Fruit fly (Drosophila melanogaster) S2 (cell line): Measurements from ENCODE around the gene CG44437.

ENCODE experiments used
- CG8478 ChIP-seq: fragments of >200 bp; optimal IDR thresholded peaks from 2 replicates; lab custom pipeline; 2018
- CTCF ChIP-seq, 2 experiments: fragments of >200 bp; optimal IDR thresholded peaks; 2 replicates each; lab custom pipeline; 2018

The CG44437 gene

dm6 chrX:13202162-13202561, at the start of gene CG44437:
Gene CG44437 (minus strand): TSS chrX:13202262.
- TF ChIP-seq CTCF (optimal IDR thresholded peaks at IDR 0.05; lab: Kevin White, UChicago), result no peak
- TF ChIP-seq CG8478 (lab: Kevin White, UChicago), result no peak

DNA sequence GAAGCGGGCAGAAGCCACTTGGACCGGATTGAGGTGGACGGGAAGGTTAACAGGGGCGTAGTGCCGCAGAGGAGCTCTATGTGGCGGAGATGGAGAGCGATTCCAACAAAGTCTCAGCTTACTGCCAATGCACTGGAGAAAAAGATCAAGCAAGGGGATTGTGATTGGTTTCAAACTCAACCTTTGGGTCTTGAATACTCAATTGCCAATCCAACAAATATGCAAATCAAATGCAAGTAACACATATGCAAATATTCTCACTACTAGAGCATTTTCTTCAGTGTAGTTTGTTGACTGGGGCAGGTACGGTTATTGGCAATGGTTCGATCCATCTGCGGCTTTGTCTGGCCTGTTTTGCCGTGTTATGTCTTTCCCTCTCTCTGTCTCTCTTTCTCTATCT, 49.2 kb upstream of the CG44437 start:
- TF ChIP-seq CTCF (optimal IDR thresholded peaks at IDR 0.05; lab: Kevin White, UChicago), result no peak
- no peak for TF ChIP-seq CG8478 (lab: Kevin White, UChicago)

dm6 chrX:13249732-13250395, 47.8 kb upstream of the CG44437 start:
- TF ChIP-seq CTCF (optimal IDR thresholded peaks at IDR 0.05; lab: Kevin White, UChicago) (no peak), CG8478 (lab: Kevin White, UChicago) (no peak)

DNA sequence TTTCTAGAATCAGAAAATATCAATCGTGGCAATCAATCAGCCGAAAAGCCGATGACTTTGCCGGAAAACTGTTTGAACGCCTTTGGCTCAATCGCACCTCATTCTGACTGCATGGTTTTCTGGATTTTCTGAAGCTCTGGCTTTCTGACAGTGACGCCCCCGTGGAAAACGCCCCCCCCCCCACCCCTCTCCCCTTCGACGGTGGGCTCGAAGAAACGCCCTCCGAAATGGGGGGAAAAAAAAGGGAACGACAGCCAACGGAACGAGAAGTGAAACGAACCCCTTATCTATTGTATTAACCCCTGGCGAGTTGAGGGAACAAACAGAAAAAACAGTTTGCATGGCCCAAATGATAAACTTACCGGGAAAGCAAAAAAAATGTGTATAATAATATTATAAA, 46.5 kb upstream of the CG44437 start:
- TF ChIP-seq CTCF (optimal IDR thresholded peaks at IDR 0.05; lab: Kevin White, UChicago), result no peak
- no peak for TF ChIP-seq CG8478 (lab: Kevin White, UChicago)

DNA sequence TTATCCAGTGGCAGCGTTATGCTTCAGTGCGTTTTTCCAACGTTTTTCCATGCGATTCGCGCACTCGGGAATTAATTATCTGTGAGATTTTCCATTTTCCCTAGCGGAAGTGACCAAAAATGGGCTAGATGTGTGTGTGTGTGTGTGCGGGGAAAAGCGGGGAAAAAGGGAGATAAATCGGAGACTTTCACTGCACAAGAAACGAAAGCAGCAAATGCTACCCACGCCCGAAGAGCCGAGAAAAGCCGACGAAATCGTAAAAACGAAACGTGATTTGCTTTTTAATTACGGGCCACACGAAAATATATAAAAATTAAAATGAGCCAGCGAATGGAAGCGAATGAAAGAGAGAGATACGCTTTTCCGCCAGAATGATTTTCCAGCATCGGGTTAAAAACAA, 45.7 kb upstream of the CG44437 start:
- no peak for TF ChIP-seq CG8478 (lab: Kevin White, UChicago)
- TF ChIP-seq CTCF (optimal IDR thresholded peaks at IDR 0.05; lab: Kevin White, UChicago), result no peak

- TF ChIP-seq CG8478 (lab: Kevin White, UChicago), result no peak
- no peak for TF ChIP-seq CTCF (optimal IDR thresholded peaks at IDR 0.05; lab: Kevin White, UChicago)
These were observed 43.7 kb upstream of the CG44437 start for dm6 chrX:13245767-13246166.

DNA sequence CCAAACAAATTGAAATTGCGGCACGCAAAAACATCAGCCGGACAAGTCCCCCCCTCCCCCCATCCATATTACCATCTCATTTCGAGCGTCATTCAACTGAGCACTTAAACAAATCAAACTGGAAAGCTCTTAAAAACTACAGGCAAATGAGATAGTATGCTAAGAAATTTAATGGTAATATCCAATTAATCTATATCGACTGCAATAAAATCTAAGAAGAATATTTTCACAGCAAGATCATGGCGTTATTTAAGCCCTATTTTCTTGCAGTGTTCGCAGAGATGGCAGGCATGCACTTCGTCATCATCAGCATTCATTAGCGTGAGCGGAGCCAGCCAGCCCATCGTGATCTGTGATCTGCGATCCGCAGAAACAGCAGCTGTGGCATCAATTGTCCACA, 42.4 kb upstream of the CG44437 start:
- TF ChIP-seq CG8478 (lab: Kevin White, UChicago) (no peak), CTCF (optimal IDR thresholded peaks at IDR 0.05; lab: Kevin White, UChicago) (no peak)

DNA sequence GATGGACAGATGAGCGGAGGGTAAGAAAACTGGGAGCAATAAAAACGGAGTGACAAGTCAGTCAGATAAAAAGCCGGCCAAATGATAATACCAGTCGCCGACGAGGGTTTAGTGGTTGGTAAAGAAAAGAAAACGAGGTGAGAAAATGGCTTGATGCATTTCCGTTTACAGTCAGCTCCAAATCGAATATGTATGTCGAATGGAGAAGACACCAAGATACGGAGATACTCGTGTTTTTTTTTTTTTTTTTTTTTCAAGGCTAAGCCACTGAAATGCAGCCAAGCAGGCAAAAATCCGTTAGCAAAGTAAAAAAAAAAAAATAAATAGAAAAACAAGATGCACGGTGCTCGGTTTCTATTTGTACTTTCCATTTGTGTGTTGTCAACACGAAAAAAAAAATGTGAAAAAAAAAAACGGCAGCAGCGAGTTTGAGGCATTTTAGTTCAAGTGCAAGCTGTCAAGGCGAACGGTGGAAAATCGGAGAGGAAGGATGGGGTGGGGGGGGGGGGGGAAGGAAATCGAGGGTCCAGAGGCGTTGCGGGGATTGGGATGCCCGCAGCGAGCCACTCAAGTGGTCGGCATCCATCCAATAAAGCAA, 41.8 kb upstream of the CG44437 start:
- TF ChIP-seq CG8478 (lab: Kevin White, UChicago), result no peak
- no peak for TF ChIP-seq CTCF (optimal IDR thresholded peaks at IDR 0.05; lab: Kevin White, UChicago)

dm6 chrX:13240812-13241211, 38.8 kb upstream of the CG44437 start:
- TF ChIP-seq CTCF (optimal IDR thresholded peaks at IDR 0.05; lab: Kevin White, UChicago), result no peak
- no peak for TF ChIP-seq CG8478 (lab: Kevin White, UChicago)

DNA sequence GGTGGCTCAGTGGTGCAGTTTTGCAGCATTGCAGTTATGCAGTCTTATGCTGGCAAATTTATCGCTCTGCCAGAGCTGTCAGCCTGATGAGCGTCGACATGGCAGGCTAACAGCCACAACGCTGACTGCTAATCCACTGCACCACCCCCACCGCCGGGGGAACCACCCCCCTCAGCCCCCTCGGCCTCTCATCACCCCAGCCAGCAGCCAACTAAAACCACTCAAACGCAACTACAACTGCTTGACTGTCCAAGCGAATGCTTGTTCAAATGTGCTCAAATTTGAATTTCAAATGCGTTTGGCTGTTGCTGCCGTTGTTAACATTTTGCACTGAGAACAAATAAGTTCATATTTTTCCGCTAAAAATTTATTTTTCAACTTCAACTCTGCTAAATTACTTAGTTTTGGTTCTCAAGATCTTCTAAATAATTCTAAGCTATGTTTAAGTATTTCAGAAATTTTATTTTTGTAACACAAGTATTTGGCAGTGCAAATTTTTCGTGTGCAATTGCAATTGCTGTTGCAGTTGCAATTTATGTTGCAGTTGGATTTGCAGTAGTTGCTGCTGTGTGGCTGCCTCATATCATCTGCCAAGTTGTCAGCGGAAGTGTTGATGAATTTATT, 36.3 kb upstream of the CG44437 start:
- TF ChIP-seq CTCF (optimal IDR thresholded peaks at IDR 0.05; lab: Kevin White, UChicago) (no peak), CG8478 (lab: Kevin White, UChicago) (no peak)

- TF ChIP-seq CG8478 (lab: Kevin White, UChicago) (no peak), CTCF (optimal IDR thresholded peaks at IDR 0.05; lab: Kevin White, UChicago) (no peak)
These were observed 34.6 kb upstream of the CG44437 start, which contains the start of gene CG32639 for dm6 chrX:13236516-13237245. Gene CG32639 (minus strand): TSS chrX:13236566.

DNA sequence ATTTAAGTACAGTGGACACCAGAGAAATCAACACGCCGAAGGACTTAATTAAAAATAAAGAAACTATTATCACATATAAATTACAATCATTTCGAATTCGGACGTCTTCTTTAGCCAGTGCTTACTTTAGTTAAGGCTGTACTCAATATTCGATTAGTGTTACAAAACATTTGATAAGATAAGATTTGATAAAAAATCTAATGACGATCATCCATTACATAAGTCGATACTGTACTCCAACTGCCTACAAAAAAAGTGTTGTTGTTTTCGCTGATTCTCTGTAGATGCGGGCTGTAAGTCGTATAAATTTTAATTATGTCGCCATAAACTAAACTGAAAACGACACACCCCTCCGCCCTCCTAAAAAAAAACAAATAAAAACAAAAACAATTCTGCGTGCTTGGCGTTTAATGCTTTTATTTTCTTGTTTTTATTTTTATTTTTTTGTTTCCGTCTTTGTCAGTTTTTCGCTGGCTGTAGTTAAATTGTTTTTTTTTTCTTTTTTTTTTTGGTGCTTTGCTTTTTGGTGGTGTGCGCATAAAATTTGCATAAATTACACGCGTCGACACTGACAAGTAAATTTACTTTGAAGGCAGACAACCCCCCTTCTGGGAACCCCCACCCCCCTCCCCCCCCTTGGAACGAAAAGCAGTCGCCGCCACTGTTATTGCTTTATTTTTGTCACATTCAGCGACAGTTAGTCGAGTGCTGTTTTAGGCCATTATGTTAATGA, 32.8 kb upstream of the CG44437 start:
- TF ChIP-seq CTCF (optimal IDR thresholded peaks at IDR 0.05; lab: Kevin White, UChicago) (no peak), CG8478 (lab: Kevin White, UChicago) (no peak)

DNA sequence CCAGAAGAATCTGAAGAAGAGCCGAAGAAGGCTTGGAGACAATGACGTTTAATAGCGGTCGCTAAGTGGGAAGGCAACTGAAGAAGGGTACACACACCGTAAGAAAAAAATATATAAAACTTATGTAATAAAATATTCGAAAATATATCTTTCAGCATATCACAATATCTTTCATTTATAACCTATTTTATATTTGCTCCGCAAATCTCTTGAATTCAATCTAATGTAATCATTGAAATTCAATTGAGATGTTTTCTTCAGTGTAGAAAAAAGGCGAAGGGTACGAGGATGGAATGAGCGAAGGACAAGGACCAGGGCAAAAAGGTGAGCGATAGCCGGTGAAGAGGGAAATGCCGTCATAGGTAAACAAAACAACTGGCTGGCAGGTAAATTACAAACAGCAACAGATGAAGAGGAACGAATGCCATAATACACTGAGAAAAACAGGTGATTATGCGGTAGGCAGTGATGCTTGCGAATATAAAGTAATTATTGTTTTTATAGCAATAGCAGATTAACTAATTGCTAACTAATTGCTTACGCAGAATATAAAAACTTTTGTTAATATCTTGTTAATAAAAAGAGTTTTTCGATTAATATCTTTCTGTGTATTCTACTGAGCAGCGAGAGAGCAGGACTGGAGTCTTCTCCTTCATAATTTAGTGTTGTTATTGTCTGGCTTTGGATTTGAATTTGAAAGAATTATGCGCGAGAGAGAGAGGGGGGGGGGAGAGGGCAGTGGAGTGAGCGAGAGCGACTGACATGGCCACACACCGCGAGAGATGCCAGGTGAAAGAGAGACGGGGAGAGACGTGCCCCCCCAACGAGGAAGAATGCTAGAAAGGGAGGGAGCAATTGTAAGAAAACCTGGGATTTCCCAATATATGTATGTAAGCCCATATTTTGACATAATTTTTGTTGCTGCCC, 32.0 kb upstream of the CG44437 start:
- TF ChIP-seq CG8478 (lab: Kevin White, UChicago) (no peak), CTCF (optimal IDR thresholded peaks at IDR 0.05; lab: Kevin White, UChicago) (no peak)
